Worm (Caenorhabditis elegans): ENCODE measurements around the gene fbxa-76.
"Not testable (repeated sequence)": the region's sequence is repeated elsewhere in the genome, so short reads cannot be mapped to it uniquely, and the experiment has no call there.

Gene fbxa-76

ce11 chrIII:1271378-1271926 lies 22.5 kb upstream of the fbxa-76 start, which contains the start of gene fbxa-31:
Gene fbxa-31, minus strand, starts transcription at chrIII:1271428.
- TF ChIP-seq alr-1 (tag; optimal IDR thresholded peaks at IDR 0.05; ENCODE audit: borderline replicate concordance) (no peak), nhr-85 (tag) (no peak), ceh-90 (tag; optimal IDR thresholded peaks at IDR 0.05) (no peak), nhr-90 (tag; optimal IDR thresholded peaks at IDR 0.05; ENCODE audit: poor library complexity) (no peak), fos-1 (tag; optimal IDR thresholded peaks at IDR 0.05) (no peak), isw-1 (GFP tag; IDR thresholded peaks at IDR 0.05) (no peak), lin-35 (GFP tag; optimal IDR thresholded peaks at IDR 0.05) (peak in 1 of 2 experiments; percentile 27), pag-3 (tag; optimal IDR thresholded peaks at IDR 0.05; ENCODE audit: borderline replicate concordance, insufficient read depth) (no peak), efl-1 (optimal IDR thresholded peaks at IDR 0.05) (no peak), efl-1 (GFP tag; optimal IDR thresholded peaks at IDR 0.05 in 1 of 2) (peak in 1 of 2 experiments; percentile 26), C16A3.4 (tag; optimal IDR thresholded peaks at IDR 0.05) (no peak), snpc-4 (tag; optimal IDR thresholded peaks at IDR 0.05) (no peak), xbp-1 (tag; optimal IDR thresholded peaks at IDR 0.05) (no peak), fkh-10 (GFP tag; optimal IDR thresholded peaks at IDR 0.05) (no peak), aly-2 (tag; optimal IDR thresholded peaks at IDR 0.05) (no peak), elt-2 (tag; optimal IDR thresholded peaks at IDR 0.05) (peak; percentile 24), ceh-63 (GFP tag; optimal IDR thresholded peaks at IDR 0.05) (no peak), nhr-12 (tag; optimal IDR thresholded peaks at IDR 0.05) (no peak)

- peak; percentile 16 for TF ChIP-seq elt-2 (tag; optimal IDR thresholded peaks at IDR 0.05)
- TF ChIP-seq pqm-1 (tag; optimal IDR thresholded peaks at IDR 0.05): no peak
Observed at ce11 chrIII:1269156-1269555, 20.2 kb upstream of the fbxa-76 start, which contains the start of gene fbxa-32. Gene fbxa-32, minus strand, starts transcription at chrIII:1269256.

- TF ChIP-seq unc-98 (GFP tag; IDR thresholded peaks at IDR 0.05); nhr-84 (tag; optimal IDR thresholded peaks at IDR 0.05); lin-39 (tag; optimal IDR thresholded peaks at IDR 0.05): not testable (repeated sequence)
Observed at ce11 chrIII:1266799-1267198, 17.8 kb upstream of the fbxa-76 start, which contains the start of gene fbxa-151. Gene fbxa-151, minus strand, starts transcription at chrIII:1266899.

ce11 chrIII:1263692-1264091 lies 14.7 kb upstream of the fbxa-76 start, which contains the start of gene srz-9:
Gene srz-9, plus strand, starts transcription at chrIII:1263992.
- TF ChIP-seq efl-1 (optimal IDR thresholded peaks at IDR 0.05); efl-1 (GFP tag; optimal IDR thresholded peaks at IDR 0.05 in 1 of 2); dpl-1 (GFP tag; optimal IDR thresholded peaks at IDR 0.05); fos-1 (tag; optimal IDR thresholded peaks at IDR 0.05): not testable (repeated sequence)

- not testable (repeated sequence) for TF ChIP-seq nhr-19 (GFP tag; conservative IDR thresholded peaks at IDR 0.05); C34B4.2 (tag; optimal IDR thresholded peaks at IDR 0.05); ets-5 (GFP tag; IDR thresholded peaks at IDR 0.05)
Observed at ce11 chrIII:1258358-1258757, 9.4 kb upstream of the fbxa-76 start, which contains the start of gene fbxa-78. Gene fbxa-78, minus strand, starts transcription at chrIII:1258458.

ce11 chrIII:1256519-1256918 lies 7.6 kb upstream of the fbxa-76 start, which contains the start of gene fbxa-208:
Gene fbxa-208, plus strand, starts transcription at chrIII:1256819.
- TF ChIP-seq mab-9 (GFP tag; IDR thresholded peaks at IDR 0.05); efl-1 (optimal IDR thresholded peaks at IDR 0.05); efl-1 (GFP tag; optimal IDR thresholded peaks at IDR 0.05 in 1 of 2); ets-5 (GFP tag; IDR thresholded peaks at IDR 0.05): not testable (repeated sequence)

- TF ChIP-seq lin-14 (GFP tag; optimal IDR thresholded peaks at IDR 0.05): no peak
- peak; percentile 59 for TF ChIP-seq nhr-85 (tag)
- TF ChIP-seq elt-2 (tag; optimal IDR thresholded peaks at IDR 0.05): no peak
- TF ChIP-seq nhr-237 (tag; optimal IDR thresholded peaks at IDR 0.05): no peak
Observed at ce11 chrIII:1248335-1248734, 626 bp downstream of the fbxa-76 start.

All from whole organism, L1 larva.